Fruit fly (Drosophila melanogaster) S2 (cell line): Measurements from ENCODE around the gene Adgf-C.

ENCODE experiments used
- CG8478 ChIP-seq: fragments of >200 bp; optimal IDR thresholded peaks from 2 replicates; lab custom pipeline; 2018
- CTCF ChIP-seq, 2 experiments: fragments of >200 bp; optimal IDR thresholded peaks; 2 replicates each; lab custom pipeline; 2018

Gene Adgf-C

DNA sequence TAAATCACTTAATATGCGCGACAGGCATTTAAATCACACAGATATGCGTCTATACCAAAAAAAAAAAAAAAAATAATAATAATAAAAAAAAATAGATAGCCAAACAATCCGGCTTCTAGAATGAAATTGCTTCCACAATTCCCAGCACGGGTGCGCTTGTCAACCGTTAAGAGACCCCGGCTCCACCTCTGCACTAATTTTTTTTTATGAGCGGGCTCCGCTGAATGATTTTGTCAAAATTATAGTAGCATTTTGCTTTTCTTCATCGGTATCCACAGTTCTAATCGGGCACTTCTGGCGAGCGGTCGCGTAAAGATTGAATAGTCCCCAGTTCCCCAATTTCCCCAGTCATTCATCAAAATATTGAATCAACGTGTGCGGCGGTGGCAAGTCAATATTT lies at the start of gene Adgf-C:
Gene Adgf-C (plus strand): TSS at position 301 of the 400 bp plus-strand sequence.
- TF ChIP-seq CG8478 (no peak), CTCF (optimal IDR thresholded peaks at IDR 0.05; lab: Kevin White, UChicago) (no peak)

DNA sequence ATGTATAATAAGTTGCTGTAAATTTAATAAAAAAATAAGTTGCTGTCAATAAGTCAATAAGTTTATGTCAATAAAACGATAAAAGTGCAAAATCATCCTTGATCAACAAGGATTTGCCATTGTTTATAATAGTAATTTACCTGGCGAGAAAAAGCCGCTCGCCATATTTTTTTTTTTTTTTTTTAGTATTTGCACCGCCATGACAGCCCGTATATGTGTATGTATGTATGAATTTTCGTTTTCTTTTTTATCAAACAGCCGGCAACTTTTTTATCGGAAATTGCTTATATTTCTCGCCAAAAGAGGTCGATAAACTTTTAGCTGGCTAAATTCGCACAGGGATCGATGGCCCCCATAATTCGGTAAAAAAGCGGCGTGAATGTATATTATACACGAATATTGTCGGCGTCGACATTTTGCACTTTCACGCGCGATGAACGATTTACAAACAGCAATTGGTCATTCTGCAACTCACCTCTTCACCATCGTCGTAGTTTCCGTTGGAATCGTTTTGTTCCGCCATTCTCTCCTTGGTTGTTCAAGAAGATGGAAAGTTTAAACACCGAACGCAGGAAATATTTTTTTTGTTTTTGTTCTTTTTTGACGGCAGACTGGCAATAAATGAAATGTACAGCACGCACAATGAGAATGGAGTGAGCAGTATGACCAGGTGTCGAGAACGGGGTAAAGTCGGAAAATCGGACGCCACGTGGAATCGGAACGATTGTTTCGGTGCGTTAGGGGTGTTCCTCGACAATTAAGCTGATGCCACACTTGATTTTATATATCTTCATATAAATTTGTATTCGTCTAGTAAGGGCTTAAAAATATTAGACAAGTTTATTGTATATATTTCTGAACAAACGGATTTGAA lies 46.5 kb upstream of the Adgf-C start, which contains the start of gene Hrb87F:
Gene Hrb87F (minus strand): TSS at position 667 of the 874 bp plus-strand sequence.
- TF ChIP-seq CG8478 (no peak), CTCF (optimal IDR thresholded peaks at IDR 0.05; lab: Kevin White, UChicago) (no peak)

DNA sequence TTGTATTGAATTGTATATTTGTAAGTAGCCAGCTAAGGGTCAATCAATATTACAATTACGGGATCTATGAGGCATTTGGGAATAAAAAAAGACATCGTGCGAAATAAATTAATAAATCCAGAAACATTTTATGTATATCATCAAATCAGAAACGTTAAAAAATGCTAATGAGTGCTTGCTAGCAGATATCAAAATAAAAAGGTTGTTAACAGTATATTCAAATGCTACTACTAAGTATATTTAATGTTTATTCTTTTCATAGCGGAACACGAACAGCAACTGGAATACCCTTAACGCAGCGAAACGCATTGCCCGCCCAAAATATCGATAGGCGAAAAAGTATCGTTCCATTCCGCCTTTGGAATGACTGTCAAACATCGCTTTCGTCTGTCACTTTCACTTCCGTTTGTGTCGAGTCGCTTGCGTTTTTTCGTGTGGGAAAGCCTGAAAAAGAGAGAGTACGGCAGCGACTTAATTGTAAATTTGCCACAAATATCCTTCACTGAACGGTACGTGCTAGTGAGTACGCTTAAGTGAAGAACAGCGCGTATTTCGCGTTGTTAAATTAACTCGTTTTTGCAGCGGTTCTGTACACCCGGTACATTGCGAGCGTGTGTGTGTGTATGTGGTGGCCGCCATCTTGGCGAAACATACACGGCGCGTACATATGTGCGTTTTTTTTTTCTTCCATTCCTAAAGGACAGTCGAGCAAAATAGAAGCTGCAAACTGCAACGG lies 45.5 kb upstream of the Adgf-C start, which contains the start of gene B52:
Gene B52 (plus strand): TSS at position 388 of the 736 bp plus-strand sequence.
- TF ChIP-seq CTCF (optimal IDR thresholded peaks at IDR 0.05; lab: Kevin White, UChicago) = peak in 1 of 2 experiments; percentile 11
- no peak for TF ChIP-seq CG8478

DNA sequence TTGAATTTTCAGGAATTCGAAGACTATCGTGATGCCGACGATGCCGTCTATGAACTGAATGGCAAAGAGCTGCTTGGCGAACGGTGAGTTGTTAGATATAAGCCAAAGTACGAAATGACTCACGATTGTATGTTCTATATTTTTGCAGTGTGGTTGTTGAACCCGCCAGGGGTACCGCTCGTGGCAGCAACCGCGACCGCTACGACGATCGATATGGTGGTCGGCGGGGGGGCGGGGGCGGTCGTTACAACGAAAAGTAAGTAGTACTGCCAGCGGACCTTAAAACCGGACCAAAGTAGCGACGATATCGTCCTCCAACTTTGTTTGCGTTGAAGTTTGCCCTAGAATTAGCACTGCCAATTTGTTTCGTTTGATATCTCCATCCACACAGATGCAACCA lies 44.4 kb upstream of the Adgf-C start:
- no peak for TF ChIP-seq CG8478

DNA sequence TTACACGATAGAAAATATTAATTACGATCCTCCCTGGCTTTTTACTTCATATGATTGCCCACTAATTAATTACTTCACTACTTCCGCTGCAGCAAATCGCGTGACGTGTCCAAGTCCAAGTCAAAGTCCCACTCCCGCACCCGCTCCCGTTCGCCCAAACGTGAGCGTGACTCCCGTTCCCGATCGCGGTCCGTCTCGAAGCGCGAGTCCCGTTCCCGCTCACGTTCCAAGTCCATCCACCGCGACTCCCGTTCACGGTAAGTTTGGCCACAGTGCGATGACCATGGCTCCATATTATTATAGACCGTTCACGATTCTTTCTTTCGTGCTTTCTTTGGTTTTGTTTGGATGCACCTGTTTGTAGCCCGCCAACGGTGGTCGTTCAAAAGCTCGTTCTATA lies 40.6 kb upstream of the Adgf-C start:
- TF ChIP-seq CTCF (optimal IDR thresholded peaks at IDR 0.05; lab: Kevin White, UChicago) = no peak
- TF ChIP-seq CG8478 = no peak

DNA sequence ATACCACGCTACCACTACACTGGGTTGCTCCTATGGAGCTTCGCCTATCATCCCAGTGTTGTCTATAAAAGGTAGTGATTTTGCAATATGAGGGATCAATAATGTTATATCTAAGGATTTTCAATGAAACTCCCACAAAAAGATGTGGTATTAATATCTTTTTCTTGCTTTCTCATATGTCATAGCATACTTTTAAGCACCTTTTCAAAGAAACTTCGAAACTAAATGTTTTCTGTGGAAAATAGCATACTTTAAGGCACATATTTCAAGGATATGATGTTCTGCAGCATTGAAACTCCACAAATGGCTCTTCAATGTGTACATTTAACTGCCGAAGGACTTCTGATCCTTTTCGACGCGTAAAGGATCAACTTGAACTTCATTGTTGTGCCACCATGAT lies 33.7 kb upstream of the Adgf-C start:
- no peak for TF ChIP-seq CTCF (optimal IDR thresholded peaks at IDR 0.05; lab: Kevin White, UChicago)
- TF ChIP-seq CG8478 = no peak

DNA sequence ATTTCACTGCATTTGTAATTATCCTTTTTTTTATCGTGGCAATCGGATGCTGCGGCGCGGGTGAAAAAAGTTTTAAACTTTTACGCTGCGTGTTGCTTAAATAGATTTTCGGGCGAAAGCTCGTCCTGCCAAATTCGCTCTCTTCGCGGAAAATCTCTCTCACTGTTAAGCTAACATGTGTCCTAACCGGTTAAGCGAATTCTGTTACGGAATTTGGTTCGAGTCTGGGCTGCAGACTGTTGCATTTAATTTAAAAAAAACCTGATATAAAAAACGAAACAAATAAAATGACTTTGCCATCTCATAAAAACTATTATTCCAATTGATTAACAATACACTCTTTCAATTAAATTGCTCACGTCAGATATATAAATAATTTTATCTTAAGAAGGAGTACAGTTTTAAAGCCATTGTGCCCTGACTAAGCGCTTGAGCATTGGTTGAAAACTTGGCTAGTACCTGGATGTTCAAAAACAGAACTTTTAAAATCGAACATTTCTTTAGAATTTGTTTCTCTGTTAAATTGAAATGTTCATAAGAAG lies 32.0 kb upstream of the Adgf-C start, which contains the start of gene Task6:
Gene Task6 (minus strand): TSS at position 51 of the 542 bp plus-strand sequence.
- TF ChIP-seq CTCF (optimal IDR thresholded peaks at IDR 0.05; lab: Kevin White, UChicago) (peak in 1 of 2 experiments; percentile 42), CG8478 (no peak)

DNA sequence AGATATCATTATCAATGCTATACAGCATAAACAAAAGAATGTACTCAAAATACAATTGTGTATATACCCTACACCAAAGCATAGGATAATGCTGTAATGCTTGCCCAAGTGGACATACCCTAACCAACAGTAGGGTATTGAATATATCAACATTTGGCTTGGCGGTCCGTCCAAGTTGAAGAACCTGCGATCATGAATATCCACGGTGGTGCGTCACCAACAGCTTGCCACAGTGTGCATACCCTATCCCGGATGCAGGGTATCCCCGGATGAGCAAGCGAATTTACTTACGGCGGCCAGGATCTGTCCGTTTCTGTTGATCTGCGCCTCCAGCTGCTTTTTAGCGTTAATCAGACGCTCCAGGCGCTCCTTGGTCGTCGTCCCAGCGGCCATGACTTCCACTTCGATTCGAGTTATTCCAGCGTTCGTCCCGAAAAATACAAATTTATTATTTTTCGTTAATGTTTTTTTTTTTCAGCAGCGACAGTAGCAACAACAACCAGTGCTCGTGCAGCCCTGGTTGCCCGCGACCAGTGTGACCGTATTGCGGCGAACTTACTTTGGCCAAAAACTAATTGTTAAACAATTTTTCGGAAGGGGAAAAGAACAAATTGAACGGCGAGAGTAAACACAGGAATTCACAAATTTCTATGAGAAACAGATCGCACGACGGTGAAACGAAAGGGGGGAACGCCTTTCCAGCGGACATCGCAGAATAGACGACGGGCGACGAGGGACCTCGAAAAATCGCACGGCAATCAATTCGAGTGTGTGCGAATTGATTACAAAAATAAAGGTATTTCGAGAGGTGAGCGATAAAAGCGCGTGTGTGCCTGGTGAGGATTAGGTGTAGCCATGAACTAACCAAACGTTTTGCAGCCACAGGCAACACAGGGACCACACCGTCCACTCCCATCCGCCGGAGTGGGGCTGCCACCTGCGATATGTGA lies 30.1 kb upstream of the Adgf-C start, which contains the start of the genes Lkb1 and CG9588:
Gene Lkb1 (plus strand): TSS at position 413 of the 950 bp plus-strand sequence.
Gene CG9588 (minus strand): TSS at position 545 of the 950 bp plus-strand sequence.
- TF ChIP-seq CTCF (optimal IDR thresholded peaks at IDR 0.05; lab: Kevin White, UChicago) = peak; percentile 17 to 31
- TF ChIP-seq CG8478 = no peak

DNA sequence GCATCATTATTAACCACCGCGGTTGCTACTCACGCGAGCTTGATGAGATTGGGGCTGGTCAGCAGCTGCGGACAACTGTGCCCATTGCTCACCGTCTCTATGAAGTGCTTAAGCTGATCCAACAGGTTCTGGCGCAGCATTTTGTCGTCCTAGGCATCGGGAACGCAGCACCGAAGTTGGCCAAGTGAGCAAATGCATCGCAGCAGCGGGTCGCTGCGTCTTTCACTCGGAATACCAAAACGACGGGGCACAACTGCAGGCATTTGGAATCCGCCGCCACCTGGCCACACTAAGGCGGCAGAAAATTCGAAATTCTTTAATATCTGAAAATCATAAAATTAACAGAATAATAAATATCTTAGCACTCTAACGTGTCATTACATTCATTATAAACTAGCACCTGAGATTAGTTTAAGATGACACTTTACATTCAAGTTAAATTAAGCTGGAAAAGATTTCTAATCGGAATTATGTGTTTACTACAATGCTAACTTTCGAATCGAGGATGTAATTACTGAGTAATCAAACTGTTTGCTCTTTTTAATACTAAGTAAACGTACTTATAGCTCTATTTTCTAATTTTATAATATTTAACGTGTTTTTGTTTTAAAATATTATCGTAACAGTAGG lies 23.4 kb upstream of the Adgf-C start:
- no peak for TF ChIP-seq CG8478
- no peak for TF ChIP-seq CTCF (optimal IDR thresholded peaks at IDR 0.05; lab: Kevin White, UChicago)

DNA sequence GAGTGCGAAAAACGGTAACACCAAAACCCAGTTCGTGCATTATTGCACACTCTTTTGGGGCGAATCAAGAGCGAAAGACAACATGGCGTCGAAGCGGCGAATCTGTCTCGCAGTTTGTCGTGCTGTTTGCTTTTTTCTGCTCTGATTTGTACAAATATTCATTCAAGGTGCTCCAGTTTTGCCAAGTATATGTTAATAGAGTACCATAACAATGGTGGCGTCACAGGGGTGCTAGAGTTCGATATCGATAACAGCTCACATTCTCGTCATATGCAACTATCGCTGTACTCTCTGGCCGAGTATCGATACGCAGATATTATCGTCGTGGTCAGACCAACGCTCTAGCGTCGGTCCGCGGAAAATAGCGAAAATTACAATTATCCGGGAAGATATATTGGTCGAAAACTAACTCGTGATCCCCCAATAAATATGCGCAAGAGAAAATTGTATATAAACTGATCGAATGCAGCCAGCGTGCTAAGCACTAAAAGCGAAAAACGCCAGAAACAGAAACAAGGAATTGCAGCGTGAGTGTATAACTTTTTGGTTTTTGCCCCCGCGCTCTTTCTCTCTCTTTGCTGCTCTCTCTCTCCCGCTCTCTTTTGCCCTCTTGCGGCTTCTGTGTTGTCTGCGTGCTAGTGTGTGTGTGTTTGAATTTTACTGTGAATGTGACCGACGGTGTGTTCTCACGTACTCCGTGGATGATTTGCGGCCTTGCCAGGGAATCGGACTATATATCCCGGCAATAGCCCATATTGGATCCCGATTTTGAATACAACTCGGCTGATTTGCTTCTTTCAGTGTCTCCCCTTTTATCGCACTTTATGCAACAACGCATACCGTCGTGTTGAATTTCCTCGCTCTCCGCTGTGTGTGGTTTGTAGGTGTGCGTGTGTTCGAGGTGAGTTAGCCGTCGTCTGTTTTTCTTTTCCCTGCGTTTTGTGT lies 22.7 kb upstream of the Adgf-C start, which contains the start of gene flfl:
Gene flfl (plus strand): TSS at position 298 of the 945 bp plus-strand sequence.
- no peak for TF ChIP-seq CG8478
- TF ChIP-seq CTCF (optimal IDR thresholded peaks at IDR 0.05; lab: Kevin White, UChicago) = peak in 1 of 2 experiments; percentile 10

DNA sequence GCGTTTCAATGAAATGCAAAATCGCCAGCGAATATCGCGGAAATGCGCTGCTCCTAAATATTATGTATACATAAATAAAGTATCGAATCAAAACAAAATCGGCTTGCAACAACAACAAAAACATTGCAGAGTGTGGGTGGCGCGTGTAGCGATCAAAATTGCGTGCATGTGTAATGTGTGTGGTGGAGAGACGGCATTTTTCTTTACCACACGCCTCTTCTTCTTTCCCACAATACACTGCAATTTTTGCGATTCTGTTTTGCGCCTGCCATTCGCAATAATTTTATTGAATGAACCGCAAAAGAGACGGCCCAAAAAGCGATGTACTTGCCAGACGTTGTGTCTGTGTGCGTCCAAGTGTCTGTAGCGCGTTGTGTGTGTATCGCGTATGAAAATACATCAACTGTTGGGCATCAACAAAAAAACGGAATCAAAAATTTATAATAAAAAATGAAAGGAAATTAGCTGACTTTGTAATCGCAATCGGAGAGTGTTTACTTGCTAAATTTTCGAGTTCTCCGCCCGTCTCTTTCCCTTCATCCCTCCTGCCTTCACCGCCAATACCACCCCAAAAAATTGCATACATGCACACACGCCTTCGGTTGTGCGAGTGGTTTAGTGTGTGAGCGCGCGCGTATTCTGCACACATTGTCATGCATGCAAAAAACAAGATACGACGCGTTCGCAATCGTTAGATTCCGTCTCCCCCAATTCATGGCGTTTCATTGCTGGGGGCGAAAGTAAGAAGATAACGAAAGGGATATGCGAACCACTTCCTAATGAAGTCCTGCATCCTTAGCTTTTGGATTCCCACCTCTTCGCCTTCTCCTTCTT lies 21.8 kb upstream of the Adgf-C start:
- TF ChIP-seq CTCF (optimal IDR thresholded peaks at IDR 0.05; lab: Kevin White, UChicago) = no peak
- no peak for TF ChIP-seq CG8478

DNA sequence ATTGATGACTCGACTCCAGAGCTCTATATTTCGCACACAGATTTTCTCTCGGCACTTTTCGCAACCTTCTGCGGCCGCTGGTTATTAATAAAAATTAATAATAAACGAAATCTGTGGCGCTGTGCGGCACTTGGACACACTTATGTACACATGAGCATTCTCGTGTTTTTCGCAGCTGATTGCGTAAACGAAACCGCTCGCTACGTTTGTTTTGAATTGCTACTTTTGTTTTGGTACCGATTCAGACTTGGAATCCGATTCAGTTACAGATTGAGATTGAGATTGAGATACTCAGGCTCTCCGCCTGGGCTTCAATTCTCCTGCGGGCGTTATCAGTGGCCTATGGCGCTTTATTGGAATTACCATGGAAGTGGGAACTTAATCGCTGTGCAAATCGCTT lies 20.6 kb upstream of the Adgf-C start:
- TF ChIP-seq CG8478 (no peak), CTCF (optimal IDR thresholded peaks at IDR 0.05; lab: Kevin White, UChicago) (no peak)
